Worm (Caenorhabditis elegans) whole organism, L2 larva: ENCODE measurements around the gene enee-1.

ENCODE experiments used
- C34F6.9 ChIP-seq: fragments of 150-350 bp; optimal IDR thresholded peaks from 2 replicates; lab custom pipeline; 2014; ENCODE audit warnings: missing biosample characterization, missing genetic modification characterization
- F13H6.1 ChIP-seq: sonication (generic microtip); optimal IDR thresholded peaks from 2 replicates; lab custom pipeline; 2016; ENCODE audit warnings: missing genetic modification characterization, missing compliant biosample characterization
- R02D3.7 ChIP-seq: fragments of 150-350 bp; optimal IDR thresholded peaks from 2 replicates; lab custom pipeline; 2014; ENCODE audit warnings: missing biosample characterization, missing genetic modification characterization
- Y55F3AM.14 ChIP-seq: fragments of 200-800 bp; sonication (Bioruptor generic); optimal IDR thresholded peaks from 2 replicates; lab custom pipeline; 2018; ENCODE audit warnings: mild to moderate bottlenecking, missing genetic modification characterization, missing compliant biosample characterization
- alr-1 ChIP-seq: fragments of 150-350 bp; optimal IDR thresholded peaks from 2 replicates; lab custom pipeline; 2014; ENCODE audit warnings: missing biosample characterization, missing genetic modification characterization
- blmp-1 ChIP-seq: sonication (generic microtip); optimal IDR thresholded peaks from 2 replicates; lab custom pipeline; 2017; ENCODE audit warnings: missing genetic modification characterization, mild to moderate bottlenecking, missing compliant biosample characterization, antibody characterized with exemption, moderate library complexity; ENCODE audit not compliant: insufficient read depth
- ceh-16 ChIP-seq: fragments of 150-350 bp; optimal IDR thresholded peaks from 2 replicates; lab custom pipeline; 2014; ENCODE audit warnings: missing biosample characterization, missing genetic modification characterization
- ceh-82 ChIP-seq: fragments of 150-350 bp; optimal IDR thresholded peaks from 2 replicates; lab custom pipeline; 2014; ENCODE audit warnings: missing biosample characterization, missing genetic modification characterization
- crh-2 ChIP-seq: sonication (generic microtip); optimal IDR thresholded peaks from 2 replicates; lab custom pipeline; 2017; ENCODE audit warnings: missing biosample characterization, missing genetic modification characterization
- egl-27 ChIP-seq: sonication (generic microtip); optimal IDR thresholded peaks from 3 replicates; lab custom pipeline; 2017; ENCODE audit warnings: missing biosample characterization, missing genetic modification reagents, missing genetic modification characterization
- elt-1 ChIP-seq: fragments of 150-350 bp; optimal IDR thresholded peaks from 2 replicates; lab custom pipeline; 2014; ENCODE audit warnings: missing biosample characterization, missing genetic modification characterization
- elt-3 ChIP-seq: sonication (generic microtip); optimal IDR thresholded peaks from 2 replicates; lab custom pipeline; 2017; ENCODE audit warnings: missing biosample characterization, missing genetic modification characterization
- fos-1 ChIP-seq: fragments of 150-350 bp; optimal IDR thresholded peaks from 2 replicates; lab custom pipeline; 2014; ENCODE audit warnings: missing biosample characterization, missing genetic modification characterization
- gmeb-1 ChIP-seq: fragments of 150-350 bp; optimal IDR thresholded peaks from 2 replicates; lab custom pipeline; 2014; ENCODE audit warnings: missing biosample characterization, missing genetic modification characterization
- lin-11 ChIP-seq: fragments of 150-350 bp; sonication (generic microtip); optimal IDR thresholded peaks from 2 replicates; lab custom pipeline; 2014; ENCODE audit warnings: missing biosample characterization, missing genetic modification characterization, inconsistent platforms, mixed read lengths
- lin-13 ChIP-seq: fragments of 150-350 bp; optimal IDR thresholded peaks from 2 replicates; lab custom pipeline; 2014; ENCODE audit warnings: missing biosample characterization, missing genetic modification reagents, missing genetic modification characterization
- lin-39 ChIP-seq: fragments of 150-350 bp; optimal IDR thresholded peaks from 2 replicates; lab custom pipeline; 2014; ENCODE audit warnings: missing biosample characterization, missing genetic modification reagents, missing genetic modification characterization
- lsy-2 ChIP-seq, 2 experiments: fragments of 150-350 bp in 1 of 2; sonication (generic microtip) in 1 of 2; optimal IDR thresholded peaks; 2 replicates each; lab custom pipeline; 2014 to 2017; ENCODE audit warnings: missing biosample characterization in 2 of 2, missing genetic modification characterization in 2 of 2
- mbf-1 ChIP-seq: sonication (generic microtip); optimal IDR thresholded peaks from 2 replicates; lab custom pipeline; 2017; ENCODE audit warnings: missing biosample characterization, missing genetic modification characterization
- nhr-129 ChIP-seq: fragments of 150-350 bp; optimal IDR thresholded peaks from 2 replicates; lab custom pipeline; 2014; ENCODE audit warnings: missing biosample characterization, missing genetic modification characterization
- nhr-21 ChIP-seq: fragments of 150-350 bp; optimal IDR thresholded peaks from 2 replicates; lab custom pipeline; 2014; ENCODE audit warnings: missing biosample characterization, missing genetic modification characterization
- nhr-237 ChIP-seq: fragments of 150-350 bp; optimal IDR thresholded peaks from 2 replicates; lab custom pipeline; 2014; ENCODE audit warnings: missing biosample characterization, missing genetic modification characterization
- nhr-25 ChIP-seq: fragments of 150-350 bp; sonication (generic microtip); optimal IDR thresholded peaks from 3 replicates; lab custom pipeline; 2014; ENCODE audit warnings: missing biosample characterization, missing genetic modification characterization
- nhr-77 ChIP-seq: fragments of 150-350 bp; optimal IDR thresholded peaks from 2 replicates; lab custom pipeline; 2014; ENCODE audit warnings: missing biosample characterization, missing genetic modification characterization
- sem-4 ChIP-seq: fragments of 150-350 bp; optimal IDR thresholded peaks from 2 replicates; lab custom pipeline; 2014; ENCODE audit warnings: missing biosample characterization, missing genetic modification reagents, missing genetic modification characterization
- skn-1 ChIP-seq: sonication (generic microtip); optimal IDR thresholded peaks from 2 replicates; lab custom pipeline; 2017; ENCODE audit warnings: missing biosample characterization, missing genetic modification characterization
- sma-3 ChIP-seq: sonication (generic microtip); optimal IDR thresholded peaks from 2 replicates; lab custom pipeline; 2016; ENCODE audit warnings: missing genetic modification reagents, missing genetic modification characterization, missing compliant biosample characterization
- sma-9 ChIP-seq, 2 experiments: fragments of 150-350 bp in 1 of 2; sonication (generic microtip) in 1 of 2; optimal IDR thresholded peaks; 2 replicates each; lab custom pipeline; 2014 to 2016; ENCODE audit warnings: missing genetic modification characterization in 2 of 2, mild to moderate bottlenecking in 1 of 2, missing biosample characterization in 1 of 2, missing compliant biosample characterization in 1 of 2, missing genetic modification reagents in 1 of 2, moderate library complexity in 1 of 2
- unc-55 ChIP-seq: fragments of 150-350 bp; sonication (generic microtip); optimal IDR thresholded peaks from 3 replicates; lab custom pipeline; 2014; ENCODE audit warnings: missing biosample characterization, missing genetic modification reagents, missing genetic modification characterization
- unc-62 ChIP-seq: fragments of 150-350 bp; optimal IDR thresholded peaks from 2 replicates; lab custom pipeline; 2014; ENCODE audit warnings: missing biosample characterization, missing genetic modification reagents, missing genetic modification characterization
- zag-1 ChIP-seq: fragments of 150-350 bp; optimal IDR thresholded peaks from 2 replicates; lab custom pipeline; 2014; ENCODE audit warnings: missing biosample characterization, missing genetic modification characterization
- ztf-1 ChIP-seq: fragments of 200-800 bp; sonication (Bioruptor generic); conservative IDR thresholded peaks from 2 replicates; pipeline ENCODE4 v1.3.6; 2022; ENCODE audit warnings: missing genetic modification characterization, missing compliant biosample characterization
- ztf-4 ChIP-seq: fragments of 150-350 bp; optimal IDR thresholded peaks from 2 replicates; lab custom pipeline; 2014; ENCODE audit warnings: missing biosample characterization, missing genetic modification characterization

The enee-1 gene

ce11 chrII:37213-37612, 12.7 kb downstream of the enee-1 start, which contains the start of gene F23F1.6:
Gene F23F1.6 (minus strand): TSS chrII:37313.
- TF ChIP-seq blmp-1 (no peak), egl-27 (tag; lab: Kevin White, UChicago) (no peak), ztf-1 (no peak)

ce11 chrII:39437-39836, 15.0 kb downstream of the enee-1 start, which contains the start of gene spp-24:
Gene spp-24 (minus strand): TSS chrII:39537.
- no peak for TF ChIP-seq egl-27 (tag; lab: Kevin White, UChicago)
- TF ChIP-seq skn-1 (tag; lab: Kevin White, UChicago), result no peak
- TF ChIP-seq unc-62 (GFP tag; lab: Kevin White, UChicago), result no peak
- TF ChIP-seq gmeb-1 (tag; lab: Kevin White, UChicago), result no peak
- TF ChIP-seq zag-1 (tag; lab: Kevin White, UChicago), result no peak
- TF ChIP-seq nhr-21 (tag; lab: Kevin White, UChicago), result no peak
- no peak for TF ChIP-seq sem-4 (tag; lab: Kevin White, UChicago)
- TF ChIP-seq R02D3.7 (tag; lab: Kevin White, UChicago), result no peak
- no peak for TF ChIP-seq Y55F3AM.14
- TF ChIP-seq crh-2 (tag; lab: Kevin White, UChicago), result no peak
- TF ChIP-seq F13H6.1, result no peak
- no peak for TF ChIP-seq elt-1 (tag; lab: Kevin White, UChicago)
- no peak for TF ChIP-seq mbf-1
- no peak for TF ChIP-seq lin-11 (tag; lab: Kevin White, UChicago)
- TF ChIP-seq lsy-2 (tag; optimal IDR thresholded peaks at IDR 0.05; lab: Kevin White, UChicago), result no peak
- no peak for TF ChIP-seq ceh-82
- TF ChIP-seq nhr-25 (tag; lab: Kevin White, UChicago), result no peak
- TF ChIP-seq lin-39 (tag; lab: Kevin White, UChicago), result no peak
- TF ChIP-seq, all 48 proteins: peak for 0

ce11 chrII:41914-42313, 17.4 kb downstream of the enee-1 start, which contains the start of gene F23F1.10:
Gene F23F1.10 (minus strand): TSS chrII:41982.
- TF ChIP-seq C34F6.9 (tag; lab: Kevin White, UChicago), result no peak

ce11 chrII:43640-44039, 19.2 kb downstream of the enee-1 start, which contains the start of gene nfyc-1:
Gene nfyc-1 (plus strand): TSS chrII:43907.
- TF ChIP-seq unc-55 (GFP tag; lab: Kevin White, UChicago) (peak; percentile 81), F13H6.1 (peak; percentile 23), gmeb-1 (tag; lab: Kevin White, UChicago) (peak; percentile 48), lsy-2 (tag; optimal IDR thresholded peaks at IDR 0.05; lab: Kevin White, UChicago) (peak in 1 of 2 experiments; percentile 82), skn-1 (tag; lab: Kevin White, UChicago) (peak; percentile 98), nhr-237 (tag; lab: Kevin White, UChicago) (no peak), ceh-16 (tag; lab: Kevin White, UChicago) (no peak), blmp-1 (peak; percentile 26), sma-3 (GFP tag; lab: Kevin White, UChicago) (peak; percentile 25), sma-9 (GFP tag; optimal IDR thresholded peaks at IDR 0.05; lab: Kevin White, UChicago) (peak; percentile 43), sma-9 (tag; optimal IDR thresholded peaks at IDR 0.05; lab: Kevin White, UChicago) (no peak), ztf-4 (tag; lab: Kevin White, UChicago) (peak; percentile 24), lin-13 (GFP tag; lab: Kevin White, UChicago) (peak; percentile 68), Y55F3AM.14 (no peak), alr-1 (tag; lab: Kevin White, UChicago) (no peak), fos-1 (peak; percentile 57), nhr-77 (tag; lab: Kevin White, UChicago) (no peak), C34F6.9 (tag; lab: Kevin White, UChicago) (peak; percentile 87), nhr-25 (tag; lab: Kevin White, UChicago) (peak; percentile 41), elt-3 (no peak), crh-2 (tag; lab: Kevin White, UChicago) (peak; percentile 77), nhr-129 (peak; percentile 60), sem-4 (tag; lab: Kevin White, UChicago) (no peak), lin-11 (tag; lab: Kevin White, UChicago) (peak; percentile 68), ztf-1 (no peak)
- TF ChIP-seq, all 48 proteins: peak for 16

ce11 chrII:44740-45139, 20.3 kb downstream of the enee-1 start, which contains the start of gene rpoa-49:
Gene rpoa-49 (plus strand): TSS chrII:45040.
- TF ChIP-seq sem-4 (tag; lab: Kevin White, UChicago) (no peak), nhr-25 (tag; lab: Kevin White, UChicago) (no peak)
